Fruit fly (Drosophila melanogaster): Measurements from ENCODE around the gene Rbp6.

Rbp6 gene

dm6 chr3L:17149858-17150516 is 88.0 kb downstream of the Rbp6 start:
- TF ChIP-seq Blimp-1 (GFP tag; optimal IDR thresholded peaks at IDR 0.05) (no peak), svp (GFP tag) (peak; percentile 51)

dm6 chr3L:17148679-17149182 is 89.3 kb downstream of the Rbp6 start:
- TF ChIP-seq Hr4 (GFP tag; optimal IDR thresholded peaks at IDR 0.05) = no peak
- TF ChIP-seq CG8319 (GFP tag; optimal IDR thresholded peaks at IDR 0.05) = no peak
- TF ChIP-seq CG7368 (GFP tag; optimal IDR thresholded peaks at IDR 0.05) = no peak
- no peak for TF ChIP-seq CG15336 (GFP tag; IDR thresholded peaks at IDR 0.05)
- TF ChIP-seq lz (GFP tag; optimal IDR thresholded peaks at IDR 0.05) = no peak
- TF ChIP-seq Sox15 (GFP tag; optimal IDR thresholded peaks at IDR 0.05) = no peak
- no peak for TF ChIP-seq Eip93F (GFP tag; optimal IDR thresholded peaks at IDR 0.05)
- TF ChIP-seq CG10669 (GFP tag; optimal IDR thresholded peaks at IDR 0.05) = no peak
- no peak for TF ChIP-seq CG11762 (GFP tag; optimal IDR thresholded peaks at IDR 0.05; ENCODE audit: insufficient read depth)
- no peak for TF ChIP-seq Ets96B (tag; optimal IDR thresholded peaks at IDR 0.05)
- TF ChIP-seq ss (GFP tag; optimal IDR thresholded peaks at IDR 0.05) = no peak
- no peak for TF ChIP-seq pdm3 (GFP tag; optimal IDR thresholded peaks at IDR 0.05)
- TF ChIP-seq salr (GFP tag; optimal IDR thresholded peaks at IDR 0.05) = no peak
- no peak for TF ChIP-seq Sox14 (GFP tag; optimal IDR thresholded peaks at IDR 0.05)
- no peak for TF ChIP-seq fkh (GFP tag; optimal IDR thresholded peaks at IDR 0.05)
- TF ChIP-seq CG6808 (GFP tag; optimal IDR thresholded peaks at IDR 0.05) = no peak
- no peak for TF ChIP-seq CG6276 (GFP tag; optimal IDR thresholded peaks at IDR 0.05)
- TF ChIP-seq Eip78C (GFP tag) = no peak
- TF ChIP-seq CG6792 (GFP tag; optimal IDR thresholded peaks at IDR 0.05) = no peak

DNA sequence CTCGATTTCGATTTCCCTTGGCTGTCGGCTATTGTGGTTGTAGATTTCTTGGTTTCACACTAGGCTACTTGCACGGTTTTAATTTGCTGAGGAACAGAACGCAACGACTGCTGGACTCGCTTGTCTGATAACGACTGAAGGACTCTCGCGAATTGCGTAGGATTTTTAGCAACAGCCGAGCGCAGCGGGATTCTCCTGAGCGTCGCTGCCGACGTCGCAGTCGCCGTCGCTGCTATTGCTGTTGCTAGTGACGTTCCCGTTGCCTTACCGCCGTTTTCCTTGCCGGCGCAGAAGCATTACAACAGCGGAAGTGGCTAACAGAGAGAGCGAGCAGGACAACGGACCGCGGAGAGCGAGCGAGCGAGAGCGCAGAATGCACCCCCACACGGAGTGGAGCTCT is 90.2 kb downstream of the Rbp6 start:
- TF ChIP-seq CG6276 (GFP tag; optimal IDR thresholded peaks at IDR 0.05) = no peak
- TF ChIP-seq salr (GFP tag; optimal IDR thresholded peaks at IDR 0.05) = no peak
- TF ChIP-seq OdsH (GFP tag; optimal IDR thresholded peaks at IDR 0.05) = no peak
- TF ChIP-seq eg (GFP tag; IDR thresholded peaks at IDR 0.05) = no peak
- no peak for TF ChIP-seq spab (GFP tag; optimal IDR thresholded peaks at IDR 0.05)
- no peak for TF ChIP-seq Met (GFP tag; optimal IDR thresholded peaks at IDR 0.05)
- no peak for TF ChIP-seq lz (GFP tag; optimal IDR thresholded peaks at IDR 0.05)
- no peak for TF ChIP-seq fkh (GFP tag; optimal IDR thresholded peaks at IDR 0.05)

dm6 chr3L:17120510-17120909 is 117.5 kb downstream of the Rbp6 start:
- peak; percentile 54 for TF ChIP-seq svp (GFP tag)
- peak; percentile 44 for TF ChIP-seq Eip78C (GFP tag)
- no peak for TF ChIP-seq vri (GFP tag; optimal IDR thresholded peaks at IDR 0.05)

- TF ChIP-seq CG11294 (GFP tag; IDR thresholded peaks at IDR 0.05) (no peak), CG6276 (GFP tag; optimal IDR thresholded peaks at IDR 0.05) (no peak), Sox102F (GFP tag; optimal IDR thresholded peaks at IDR 0.05) (no peak), CG6792 (GFP tag; optimal IDR thresholded peaks at IDR 0.05) (no peak), CG11762 (GFP tag; optimal IDR thresholded peaks at IDR 0.05; ENCODE audit: insufficient read depth) (no peak), fd59A (GFP tag; optimal IDR thresholded peaks at IDR 0.05) (no peak), CG34406 (GFP tag; optimal IDR thresholded peaks at IDR 0.05) (no peak), esn (GFP tag; optimal IDR thresholded peaks at IDR 0.05) (no peak), CG6163 (GFP tag; IDR thresholded peaks at IDR 0.05) (no peak), lz (GFP tag; optimal IDR thresholded peaks at IDR 0.05) (no peak), achi (GFP tag; optimal IDR thresholded peaks at IDR 0.05) (no peak), Ets96B (tag; optimal IDR thresholded peaks at IDR 0.05) (no peak), cyc (GFP tag; optimal IDR thresholded peaks at IDR 0.05) (no peak), CG32006 (GFP tag; optimal IDR thresholded peaks at IDR 0.05) (no peak)
Observed at dm6 chr3L:17113219-17113618, 124.8 kb downstream of the Rbp6 start.
